Worm (Caenorhabditis elegans): ENCODE results near the gene F54D10.5.

Gene F54D10.5

ce11 chrII:3823855-3824254 is 15.9 kb upstream of the F54D10.5 start, which contains the start of gene skr-15:
Gene skr-15 (plus strand): TSS chrII:3824155.
- TF ChIP-seq egl-27 (tag; optimal IDR thresholded peaks at IDR 0.05) (no peak), R02D3.7 (tag; optimal IDR thresholded peaks at IDR 0.05) (no peak), dmd-4 (tag; optimal IDR thresholded peaks at IDR 0.05) (no peak), F13H6.1 (tag; optimal IDR thresholded peaks at IDR 0.05) (no peak), nhr-77 (tag; optimal IDR thresholded peaks at IDR 0.05) (no peak), ceh-82 (tag; optimal IDR thresholded peaks at IDR 0.05) (no peak), unc-55 (GFP tag; optimal IDR thresholded peaks at IDR 0.05) (no peak), nhr-129 (tag; optimal IDR thresholded peaks at IDR 0.05) (no peak), unc-39 (tag; optimal IDR thresholded peaks at IDR 0.05) (no peak), blmp-1 (tag; optimal IDR thresholded peaks at IDR 0.05; ENCODE audit: insufficient read depth) (no peak), ztf-11 (tag; optimal IDR thresholded peaks at IDR 0.05) (no peak), crh-2 (tag; optimal IDR thresholded peaks at IDR 0.05) (no peak), C34F6.9 (tag; optimal IDR thresholded peaks at IDR 0.05) (no peak), unc-62 (GFP tag; optimal IDR thresholded peaks at IDR 0.05) (no peak), nhr-12 (tag; optimal IDR thresholded peaks at IDR 0.05) (no peak)

- TF ChIP-seq F13H6.1 (tag; optimal IDR thresholded peaks at IDR 0.05) (no peak), nhr-77 (tag; optimal IDR thresholded peaks at IDR 0.05) (no peak), lin-39 (tag; optimal IDR thresholded peaks at IDR 0.05) (no peak), sem-4 (tag; optimal IDR thresholded peaks at IDR 0.05) (no peak), snpc-4 (tag; optimal IDR thresholded peaks at IDR 0.05) (no peak), nhr-237 (tag; optimal IDR thresholded peaks at IDR 0.05) (no peak), lin-11 (tag; optimal IDR thresholded peaks at IDR 0.05) (no peak), unc-39 (tag; optimal IDR thresholded peaks at IDR 0.05) (no peak), aly-2 (tag; optimal IDR thresholded peaks at IDR 0.05) (no peak), nhr-21 (tag; optimal IDR thresholded peaks at IDR 0.05) (no peak)
These were observed 13.3 kb upstream of the F54D10.5 start, which contains the start of gene F54D10.7 for ce11 chrII:3821248-3821647. Gene F54D10.7 (minus strand): TSS chrII:3821296.

DNA sequence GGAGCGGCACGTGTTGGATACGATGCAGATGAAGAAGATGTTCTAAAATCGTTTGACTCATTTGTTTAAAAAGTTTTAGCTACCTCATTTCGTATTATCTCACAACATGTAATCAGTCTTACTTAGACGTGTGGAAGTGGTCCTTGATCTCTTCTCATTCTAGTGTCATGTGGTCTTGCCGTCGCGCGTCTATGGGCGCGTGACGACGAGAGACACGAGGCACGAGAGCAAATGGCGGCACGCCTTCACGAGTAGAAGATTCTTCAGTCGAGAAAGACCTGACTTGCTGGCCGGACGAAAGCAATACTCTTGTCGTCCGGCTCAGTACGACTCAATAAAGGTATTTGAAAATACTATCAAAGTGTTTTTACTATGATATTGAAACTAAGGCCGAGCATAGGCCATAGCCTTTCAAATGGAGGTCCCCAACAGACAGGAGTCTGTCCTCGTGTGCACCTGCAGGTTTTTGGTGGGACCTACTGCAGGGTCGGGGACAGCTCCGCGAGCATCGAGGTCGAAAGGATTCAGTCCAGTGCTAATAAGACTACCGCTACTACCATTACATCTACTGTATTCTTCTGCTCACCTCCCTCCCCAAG is 8.4 kb upstream of the F54D10.5 start, which contains the start of gene fbxa-24:
Gene fbxa-24 (plus strand): TSS at position 276 of the 599 bp plus-strand sequence.
- TF ChIP-seq lsy-2 (tag; optimal IDR thresholded peaks at IDR 0.05) (peak in 1 of 2 experiments; percentile 42), nhr-129 (tag; optimal IDR thresholded peaks at IDR 0.05) (peak; percentile 5)

- peak; percentile 9 for TF ChIP-seq gmeb-1 (tag; optimal IDR thresholded peaks at IDR 0.05)
- TF ChIP-seq nhr-25 (tag; optimal IDR thresholded peaks at IDR 0.05) = no peak
- TF ChIP-seq lsy-2 (tag; optimal IDR thresholded peaks at IDR 0.05) = peak in 1 of 2 experiments; percentile 19
- peak; percentile 93 for TF ChIP-seq fos-1 (tag; optimal IDR thresholded peaks at IDR 0.05)
- peak; percentile 28 for TF ChIP-seq unc-55 (GFP tag; optimal IDR thresholded peaks at IDR 0.05)
These were observed 7.7 kb upstream of the F54D10.5 start for ce11 chrII:3815445-3816208.

- TF ChIP-seq nhr-77 (tag; optimal IDR thresholded peaks at IDR 0.05) = no peak
- TF ChIP-seq C34F6.9 (tag; optimal IDR thresholded peaks at IDR 0.05) = peak; percentile 11
These were observed 3.9 kb upstream of the F54D10.5 start, which contains the start of gene lido-15 for ce11 chrII:3811816-3812332. Gene lido-15 (plus strand): TSS chrII:3812282.

DNA sequence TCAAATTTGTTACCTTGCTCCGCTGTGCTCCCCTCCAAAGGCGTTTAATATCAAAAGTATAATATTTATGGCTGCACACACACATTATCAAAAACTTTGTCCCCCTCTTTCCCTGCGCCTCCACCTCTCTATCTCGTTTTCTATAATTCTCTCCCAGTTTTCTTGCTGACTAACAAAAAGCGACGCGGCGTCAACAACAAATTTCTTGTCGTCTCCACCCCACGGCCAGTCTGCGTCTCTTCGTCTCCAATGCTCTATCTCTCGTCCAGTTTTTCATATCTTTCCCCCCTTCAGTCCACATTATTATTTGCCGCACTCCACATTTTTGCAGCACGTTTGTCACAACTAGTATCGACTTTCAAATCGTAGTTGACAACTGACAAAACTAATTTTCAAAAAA is 2.6 kb upstream of the F54D10.5 start:
- no peak for TF ChIP-seq Y55F3AM.14 (GFP tag; optimal IDR thresholded peaks at IDR 0.05)
- TF ChIP-seq lsy-2 (tag; optimal IDR thresholded peaks at IDR 0.05) = peak in 1 of 2 experiments; percentile 59
- TF ChIP-seq nhr-23 (tag; optimal IDR thresholded peaks at IDR 0.05) = no peak
- no peak for TF ChIP-seq nhr-237 (tag; optimal IDR thresholded peaks at IDR 0.05)
- no peak for TF ChIP-seq aly-2 (tag; optimal IDR thresholded peaks at IDR 0.05)
- TF ChIP-seq ceh-16 (tag; optimal IDR thresholded peaks at IDR 0.05) = no peak
- peak; percentile 68 for TF ChIP-seq C34F6.9 (tag; optimal IDR thresholded peaks at IDR 0.05)
- no peak for TF ChIP-seq mab-5 (tag; optimal IDR thresholded peaks at IDR 0.05)
- no peak for TF ChIP-seq nhr-10 (tag; optimal IDR thresholded peaks at IDR 0.05)
- peak; percentile 40 for TF ChIP-seq unc-55 (GFP tag; optimal IDR thresholded peaks at IDR 0.05)
- TF ChIP-seq snpc-4 (tag; optimal IDR thresholded peaks at IDR 0.05) = no peak
- TF ChIP-seq ztf-11 (tag; optimal IDR thresholded peaks at IDR 0.05) = no peak
- no peak for TF ChIP-seq nhr-6 (tag; optimal IDR thresholded peaks at IDR 0.05)
- no peak for TF ChIP-seq ztf-4 (tag; optimal IDR thresholded peaks at IDR 0.05)
- peak; percentile 61 for TF ChIP-seq crh-2 (tag; optimal IDR thresholded peaks at IDR 0.05)
- TF ChIP-seq unc-62 (GFP tag; optimal IDR thresholded peaks at IDR 0.05) = no peak
- TF ChIP-seq zag-1 (tag; optimal IDR thresholded peaks at IDR 0.05) = no peak
- TF ChIP-seq nhr-25 (tag; optimal IDR thresholded peaks at IDR 0.05) = no peak
- no peak for TF ChIP-seq ZK546.5 (tag; optimal IDR thresholded peaks at IDR 0.05)
- TF ChIP-seq sma-3 (GFP tag; optimal IDR thresholded peaks at IDR 0.05) = peak; percentile 23
- TF ChIP-seq R02D3.7 (tag; optimal IDR thresholded peaks at IDR 0.05) = no peak
- peak; percentile 70 for TF ChIP-seq F13H6.1 (tag; optimal IDR thresholded peaks at IDR 0.05)
- TF ChIP-seq fos-1 (tag; optimal IDR thresholded peaks at IDR 0.05) = peak; percentile 44
- peak; percentile 40 for TF ChIP-seq gmeb-1 (tag; optimal IDR thresholded peaks at IDR 0.05)
- TF ChIP-seq sma-9 (GFP tag; optimal IDR thresholded peaks at IDR 0.05) = peak; percentile 10
- TF ChIP-seq sma-9 (tag; optimal IDR thresholded peaks at IDR 0.05) = no peak
- TF ChIP-seq lin-13 (GFP tag; optimal IDR thresholded peaks at IDR 0.05) = peak; percentile 39

Data from whole organism, L2 larva.